Fruit fly (Drosophila melanogaster) whole organism, embryonic: Measurements from ENCODE around the gene Atu.

Experiments used
- Antp ChIP-seq: fragments of 200-800 bp; sonication (Bioruptor generic); optimal IDR thresholded peaks from 3 replicates; lab custom pipeline; 2016; ENCODE audit warnings: missing biosample characterization, missing genetic modification characterization
- CG11085 ChIP-seq: fragments of 200-800 bp; sonication (Bioruptor generic); IDR thresholded peaks from 2 replicates; pipeline ENCODE4 v1.3.6; 2022; ENCODE audit warnings: missing biosample characterization, missing genetic modification characterization
- CG12391 ChIP-seq: fragments of 200-800 bp; sonication (Bioruptor generic); optimal IDR thresholded peaks from 3 replicates; lab custom pipeline; 2018; ENCODE audit warnings: missing biosample characterization, mild to moderate bottlenecking, missing genetic modification characterization, moderate library complexity
- CG15601 ChIP-seq: fragments of 200-800 bp; sonication (Bioruptor generic); optimal IDR thresholded peaks from 3 replicates; lab custom pipeline; 2019; ENCODE audit warnings: missing biosample characterization, mild to moderate bottlenecking, missing genetic modification characterization, moderate library complexity
- CG18599 ChIP-seq: fragments of 200-800 bp; sonication (Bioruptor generic); optimal IDR thresholded peaks from 3 replicates; lab custom pipeline; 2017; ENCODE audit warnings: missing biosample characterization, missing genetic modification characterization, mild to moderate bottlenecking, moderate library complexity, missing genetic modification reagents
- CG2116 ChIP-seq: fragments of 200-800 bp; sonication (Bioruptor generic); optimal IDR thresholded peaks from 3 replicates; lab custom pipeline; 2018; ENCODE audit warnings: missing biosample characterization, mild to moderate bottlenecking, missing genetic modification characterization
- CG30431 ChIP-seq: fragments of 200-800 bp; sonication (Bioruptor generic); optimal IDR thresholded peaks from 2 replicates; lab custom pipeline; 2017; ENCODE audit warnings: missing biosample characterization, missing genetic modification characterization
- CG33557 ChIP-seq: fragments of 200-800 bp; sonication (Bioruptor generic); optimal IDR thresholded peaks from 2 replicates; lab custom pipeline; 2019; ENCODE audit warnings: missing biosample characterization, mild to moderate bottlenecking, missing genetic modification characterization, moderate library complexity
- CG3847 ChIP-seq: fragments of 200-800 bp; sonication (Bioruptor generic); IDR thresholded peaks from 2 replicates; pipeline ENCODE4 v1.3.6; 2022; ENCODE audit warnings: missing biosample characterization, missing genetic modification characterization
- CG7839 ChIP-seq: fragments of 200-800 bp; sonication (Bioruptor generic); optimal IDR thresholded peaks from 3 replicates; lab custom pipeline; 2018; ENCODE audit warnings: missing biosample characterization, mild to moderate bottlenecking, missing genetic modification characterization, moderate library complexity
- CG7963 ChIP-seq: fragments of 200-800 bp; sonication (Bioruptor generic); IDR thresholded peaks from 3 replicates; pipeline ENCODE4 v1.3.6; 2022; ENCODE audit warnings: missing biosample characterization, missing genetic modification characterization; ENCODE audit not compliant: partially characterized antibody
- CG9215 ChIP-seq: fragments of 200-800 bp; sonication (Bioruptor generic); IDR thresholded peaks from 2 replicates; pipeline ENCODE4 v1.3.6; 2022; ENCODE audit warnings: missing biosample characterization, missing genetic modification characterization
- CTCF ChIP-seq: fragments of 200-800 bp; sonication (Bioruptor generic); optimal IDR thresholded peaks from 2 replicates; lab custom pipeline; 2017; ENCODE audit warnings: missing biosample characterization, mild to moderate bottlenecking, missing genetic modification characterization, moderate library complexity
- Dref ChIP-seq: fragments of 200-800 bp; sonication (Bioruptor generic); IDR thresholded peaks from 2 replicates; pipeline ENCODE4 v1.3.6; 2022; ENCODE audit warnings: missing biosample characterization, missing genetic modification characterization
- Gsc ChIP-seq: fragments of 200-800 bp; sonication (Bioruptor generic); IDR thresholded peaks from 2 replicates; pipeline ENCODE4 v1.3.6; 2022; ENCODE audit warnings: missing biosample characterization, missing genetic modification characterization
- Hr3 ChIP-seq: fragments of 200-800 bp; sonication (Bioruptor generic); optimal IDR thresholded peaks from 3 replicates; lab custom pipeline; 2016; ENCODE audit warnings: missing biosample characterization, missing genetic modification characterization
- Hr51 ChIP-seq, 2 experiments: fragments of 200-800 bp; sonication (Bioruptor generic); optimal IDR thresholded peaks; 2 replicates in 1 of 2; 3 replicates in 1 of 2; lab custom pipeline; 2016 to 2018; ENCODE audit warnings: missing biosample characterization in 2 of 2, missing genetic modification characterization in 2 of 2, mild to moderate bottlenecking in 1 of 2, moderate library complexity in 1 of 2
- MBD-R2 ChIP-seq: fragments of 200-800 bp; sonication (Bioruptor generic); IDR thresholded peaks from 2 replicates; pipeline ENCODE4 v1.3.6; 2022; ENCODE audit warnings: missing biosample characterization, missing genetic modification characterization
- MTF-1 ChIP-seq: fragments of 200-800 bp; sonication (Bioruptor generic); optimal IDR thresholded peaks from 2 replicates; lab custom pipeline; 2018; ENCODE audit warnings: missing biosample characterization, mild to moderate bottlenecking, missing genetic modification characterization, borderline replicate concordance
- Max ChIP-seq: fragments of 200-800 bp; sonication (Bioruptor generic); optimal IDR thresholded peaks from 2 replicates; lab custom pipeline; 2016; ENCODE audit warnings: missing biosample characterization, mild to moderate bottlenecking, missing genetic modification characterization
- NfI ChIP-seq: fragments of 200-800 bp; sonication (Bioruptor generic); optimal IDR thresholded peaks from 3 replicates; lab custom pipeline; 2018; ENCODE audit warnings: missing biosample characterization, mild to moderate bottlenecking, missing genetic modification characterization, moderate library complexity
- Opbp ChIP-seq: fragments of 200-800 bp; sonication (Bioruptor generic); IDR thresholded peaks from 3 replicates; pipeline ENCODE4 v1.3.6; 2022; ENCODE audit warnings: missing biosample characterization, missing genetic modification characterization; ENCODE audit not compliant: partially characterized antibody
- amos ChIP-seq: fragments of 200-800 bp; sonication (Bioruptor generic); IDR thresholded peaks from 2 replicates; pipeline ENCODE4 v1.3.6; 2022; ENCODE audit warnings: missing biosample characterization, missing genetic modification characterization; ENCODE audit not compliant: partially characterized antibody
- bbx ChIP-seq: fragments of 200-800 bp; sonication (Bioruptor generic); IDR thresholded peaks from 2 replicates; pipeline ENCODE4 v1.3.6; 2022; ENCODE audit warnings: missing biosample characterization, missing genetic modification characterization; ENCODE audit not compliant: partially characterized antibody
- btn ChIP-seq: fragments of 200-800 bp; sonication (Bioruptor generic); optimal IDR thresholded peaks from 2 replicates; lab custom pipeline; 2016; ENCODE audit warnings: missing biosample characterization, missing genetic modification characterization
- cato ChIP-seq: fragments of 200-800 bp; sonication (Bioruptor generic); optimal IDR thresholded peaks from 2 replicates; lab custom pipeline; 2016; ENCODE audit warnings: missing biosample characterization, missing genetic modification characterization, borderline replicate concordance
- corto ChIP-seq: fragments of 200-800 bp; sonication (Bioruptor generic); optimal IDR thresholded peaks from 2 replicates; lab custom pipeline; 2016; ENCODE audit warnings: missing biosample characterization, mild to moderate bottlenecking, missing genetic modification characterization, moderate library complexity
- dysf ChIP-seq: fragments of 200-800 bp; sonication (Bioruptor generic); IDR thresholded peaks from 3 replicates; pipeline ENCODE4 v1.3.6; 2022; ENCODE audit warnings: missing biosample characterization, missing genetic modification characterization
- emc ChIP-seq: fragments of 200-800 bp; sonication (Bioruptor generic); optimal IDR thresholded peaks from 2 replicates; lab custom pipeline; 2016; ENCODE audit warnings: missing biosample characterization, missing genetic modification characterization
- exex ChIP-seq: fragments of 200-800 bp; sonication (Bioruptor generic); optimal IDR thresholded peaks from 4 replicates; lab custom pipeline; 2018; ENCODE audit warnings: missing biosample characterization, mild to moderate bottlenecking, missing genetic modification characterization, moderate library complexity
- grau ChIP-seq: fragments of 200-800 bp; optimal IDR thresholded peaks from 3 replicates; lab custom pipeline; 2019; ENCODE audit warnings: missing biosample characterization, mild to moderate bottlenecking, missing genetic modification characterization, moderate library complexity
- hkb ChIP-seq, 2 experiments: fragments of 200-800 bp in 1 of 2; fragments of >200 bp in 1 of 2; sonication (Bioruptor generic) in 1 of 2; IDR thresholded peaks in 1 of 2; optimal IDR thresholded peaks in 1 of 2; 2 replicates each; pipeline versions ENCODE4 v1.3.6 to Lab custom; 2017 to 2022; ENCODE audit warnings: missing biosample characterization in 1 of 2, missing genetic modification characterization in 1 of 2
- ken ChIP-seq: fragments of 200-800 bp; sonication (Bioruptor generic); IDR thresholded peaks from 3 replicates; pipeline ENCODE4 v1.3.6; 2022; ENCODE audit warnings: missing biosample characterization, missing genetic modification characterization
- maf-S ChIP-seq: fragments of 200-800 bp; sonication (Bioruptor generic); optimal IDR thresholded peaks from 2 replicates; lab custom pipeline; 2016; ENCODE audit warnings: missing biosample characterization, missing genetic modification characterization
- mld ChIP-seq: fragments of 200-800 bp; sonication (Bioruptor generic); IDR thresholded peaks from 3 replicates; pipeline ENCODE4 v1.3.6; 2022; ENCODE audit warnings: missing biosample characterization, missing genetic modification characterization; ENCODE audit not compliant: partially characterized antibody
- pb ChIP-seq: fragments of 200-800 bp; sonication (Bioruptor generic); optimal IDR thresholded peaks from 3 replicates; lab custom pipeline; 2016; ENCODE audit warnings: missing biosample characterization, missing genetic modification characterization
- peb ChIP-seq: fragments of 200-800 bp; sonication (Bioruptor generic); IDR thresholded peaks from 2 replicates; pipeline ENCODE4 v1.3.6; 2022; ENCODE audit warnings: missing biosample characterization, missing genetic modification characterization
- pfk ChIP-seq: fragments of 200-800 bp; sonication (Bioruptor generic); optimal IDR thresholded peaks from 2 replicates; lab custom pipeline; 2018; ENCODE audit warnings: missing biosample characterization, mild to moderate bottlenecking, missing genetic modification characterization, moderate library complexity
- pum ChIP-seq: fragments of 200-800 bp; sonication (Bioruptor generic); optimal IDR thresholded peaks from 2 replicates; lab custom pipeline; 2016; ENCODE audit warnings: missing biosample characterization, missing genetic modification characterization
- repo ChIP-seq: fragments of 200-800 bp; sonication (Bioruptor generic); optimal IDR thresholded peaks from 2 replicates; lab custom pipeline; 2016; ENCODE audit warnings: missing biosample characterization, missing genetic modification characterization
- row ChIP-seq: fragments of 200-800 bp; sonication (Bioruptor generic); IDR thresholded peaks from 3 replicates; pipeline ENCODE4 v1.3.6; 2022; ENCODE audit warnings: missing biosample characterization, missing genetic modification characterization
- seq ChIP-seq: fragments of 200-800 bp; sonication (Bioruptor generic); IDR thresholded peaks from 2 replicates; pipeline ENCODE4 v1.3.6; 2022; ENCODE audit warnings: missing biosample characterization, missing genetic modification characterization
- shn ChIP-seq: fragments of 200-800 bp; sonication (Bioruptor generic); optimal IDR thresholded peaks from 3 replicates; lab custom pipeline; 2016; ENCODE audit warnings: missing biosample characterization, missing genetic modification characterization
- sim ChIP-seq: fragments of 200-800 bp; sonication (Bioruptor generic); IDR thresholded peaks from 2 replicates; pipeline ENCODE4 v1.3.6; 2022; ENCODE audit warnings: missing biosample characterization, missing genetic modification characterization
- sisA ChIP-seq: fragments of 200-800 bp; sonication (Bioruptor generic); IDR thresholded peaks from 2 replicates; pipeline ENCODE4 v1.3.6; 2022; ENCODE audit warnings: missing biosample characterization, missing genetic modification characterization
- sr ChIP-seq: fragments of 200-800 bp; sonication (Bioruptor generic); IDR thresholded peaks from 3 replicates; pipeline ENCODE4 v1.3.6; 2022; ENCODE audit warnings: missing biosample characterization, missing genetic modification characterization
- tna ChIP-seq: fragments of 200-800 bp; sonication (Bioruptor generic); IDR thresholded peaks from 2 replicates; pipeline ENCODE4 v1.3.6; 2022; ENCODE audit warnings: missing biosample characterization, missing genetic modification characterization; ENCODE audit not compliant: partially characterized antibody
- unc-4 ChIP-seq: fragments of 200-800 bp; sonication (Bioruptor generic); IDR thresholded peaks from 2 replicates; pipeline ENCODE4 v1.3.6; 2022; ENCODE audit warnings: missing biosample characterization, missing genetic modification characterization; ENCODE audit not compliant: partially characterized antibody
- zf30C ChIP-seq: fragments of 200-800 bp; sonication (Bioruptor generic); optimal IDR thresholded peaks from 3 replicates; lab custom pipeline; 2018; ENCODE audit warnings: missing biosample characterization, mild to moderate bottlenecking, missing genetic modification characterization

The Atu gene

DNA sequence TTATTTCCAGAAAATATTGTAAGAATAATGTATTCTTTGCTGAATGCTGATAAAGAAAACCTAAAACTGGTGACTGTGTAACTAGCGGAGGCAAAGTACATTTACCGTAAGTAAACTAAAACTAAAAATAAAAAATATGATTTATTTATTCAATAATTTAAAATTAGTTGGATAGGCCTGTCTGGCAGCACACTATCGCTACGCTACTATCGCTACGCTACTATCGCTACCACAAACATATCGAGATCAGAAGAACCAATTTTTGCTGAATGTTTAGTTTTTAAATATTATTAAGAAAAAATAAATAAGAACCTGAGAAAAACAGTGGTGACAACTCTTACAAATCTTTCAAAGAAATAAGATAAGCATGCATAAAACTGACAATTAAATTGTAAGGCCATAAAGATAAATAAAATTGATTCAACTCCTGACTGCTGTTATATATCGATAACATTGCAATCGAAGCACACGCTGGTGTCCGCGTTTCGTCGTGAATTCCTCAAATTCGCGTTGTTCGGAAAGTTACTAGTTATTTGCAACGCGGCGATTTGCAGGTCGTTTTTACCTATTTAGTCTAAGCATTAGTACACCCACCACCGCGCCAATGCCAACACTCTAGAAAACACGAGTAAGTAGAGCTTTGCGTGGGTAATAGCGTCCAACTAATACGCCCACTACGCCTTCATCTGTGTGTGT is 47.2 kb downstream of the Atu start, which contains the start of gene Wdr33 (continued):
- TF ChIP-seq CG2116 (GFP tag; lab: Kevin White, UChicago) (peak; percentile 39), btn (GFP tag; lab: Kevin White, UChicago) (no peak), CG7839 (no peak), CG7963 (GFP tag; lab: Robert Waterston, UW) (peak; percentile 83), maf-S (GFP tag; lab: Kevin White, UChicago) (no peak), pfk (no peak), bbx (peak; percentile 86), Max (no peak), repo (GFP tag; lab: Kevin White, UChicago) (no peak), ken (GFP tag; lab: Robert Waterston, UW) (0 out of 3 replicates have a peak, but pooled peaks have one; percentile 23), amos (GFP tag; lab: Robert Waterston, UW) (peak; percentile 91), tna (GFP tag; lab: Robert Waterston, UW) (peak; percentile 82), shn (GFP tag; lab: Kevin White, UChicago) (no peak), pum (GFP tag; lab: Kevin White, UChicago) (no peak), CG3847 (peak; percentile 34; the same call in 1 of the 2 replicates), corto (GFP tag; lab: Kevin White, UChicago) (peak; percentile 45), peb (no peak), Antp (GFP tag; lab: Kevin White, UChicago) (no peak), sisA (GFP tag; lab: Robert Waterston, UW) (peak; percentile 25; the same call in 1 of the 2 replicates), pb (GFP tag; lab: Kevin White, UChicago) (no peak), CG15601 (tag; lab: Kevin White, UChicago) (no peak), cato (GFP tag; lab: Kevin White, UChicago) (peak; percentile 14), CG18599 (GFP tag; lab: Kevin White, UChicago) (peak; percentile 12), exex (tag; lab: Kevin White, UChicago) (no peak), Opbp (GFP tag; lab: Robert Waterston, UW) (peak; percentile 87), sim (GFP tag; lab: Robert Waterston, UW) (no peak), mld (peak; percentile 84; the same call in 2 of the 3 replicates), zf30C (GFP tag; lab: Kevin White, UChicago) (no peak), emc (no peak), Gsc (GFP tag; lab: Robert Waterston, UW) (no peak), sr (GFP tag; lab: Robert Waterston, UW) (0 out of 3 replicates have a peak, but pooled peaks have one; percentile 25), unc-4 (GFP tag; lab: Robert Waterston, UW) (peak; percentile 84), dysf (GFP tag; lab: Robert Waterston, UW) (no peak), grau (tag; lab: Kevin White, UChicago) (peak; percentile 42), CTCF (GFP tag; lab: Kevin White, UChicago) (no peak), CG33557 (no peak), CG9215 (GFP tag; lab: Robert Waterston, UW) (no peak), Dref (GFP tag; lab: Robert Waterston, UW) (peak; percentile 64), MBD-R2 (GFP tag; lab: Robert Waterston, UW) (peak; percentile 51), row (peak; percentile 62; the same call in 2 of the 3 replicates), NfI (peak; percentile 26), CG11085 (GFP tag; lab: Robert Waterston, UW) (no peak), MTF-1 (no peak), CG30431 (GFP tag; lab: Kevin White, UChicago) (no peak), CG12391 (tag; lab: Kevin White, UChicago) (peak; percentile 60), Hr51 (GFP tag; optimal IDR thresholded peaks at IDR 0.05; lab: Kevin White, UChicago) (no peak), Hr3 (GFP tag; lab: Kevin White, UChicago) (peak; percentile 49), seq (GFP tag; lab: Robert Waterston, UW) (no peak), hkb (optimal IDR thresholded peaks at IDR 0.05; lab: Kevin White, UChicago) (no peak), hkb (GFP tag; IDR thresholded peaks at IDR 0.05; lab: Robert Waterston, UW) (0 out of 2 replicates have a peak, but pooled peaks have one; percentile 9)
